Fruit fly (Drosophila melanogaster) whole organism, wandering third instar larva: Measurements from ENCODE around the gene Scox.
A peak's percentile ranks its signal among the peaks of the same experiment; 100 is the strongest.

Experiments used
- Abd-B ChIP-seq: fragments of >200 bp; optimal IDR thresholded peaks from 2 replicates; lab custom pipeline; 2017; ENCODE audit warnings: missing biosample characterization, missing genetic modification characterization
- CG32264 ChIP-seq: fragments of 200-800 bp; sonication (Bioruptor generic); optimal IDR thresholded peaks from 2 replicates; lab custom pipeline; 2016; ENCODE audit warnings: missing biosample characterization, missing genetic modification characterization
- CG9705 ChIP-seq: fragments of 200-800 bp; sonication (Bioruptor generic); optimal IDR thresholded peaks from 2 replicates; lab custom pipeline; 2018; ENCODE audit warnings: missing biosample characterization, mild to moderate bottlenecking, missing genetic modification characterization
- CrebA ChIP-seq: fragments of 200-800 bp; sonication (Bioruptor generic); optimal IDR thresholded peaks from 2 replicates; lab custom pipeline; 2016; ENCODE audit warnings: missing biosample characterization, mild to moderate bottlenecking, missing genetic modification characterization, borderline replicate concordance
- Dfd ChIP-seq: fragments of >200 bp; optimal IDR thresholded peaks from 2 replicates; lab custom pipeline; 2017; ENCODE audit warnings: missing biosample characterization, missing genetic modification characterization
- Dif ChIP-seq: fragments of 200-275, 200-300 bp; sonication (Bioruptor generic); optimal IDR thresholded peaks from 2 replicates; lab custom pipeline; 2018; ENCODE audit warnings: missing biosample characterization, missing genetic modification characterization; ENCODE audit not compliant: partially characterized antibody
- GATAd ChIP-seq: sonication (Bioruptor generic); optimal IDR thresholded peaks from 2 replicates; lab custom pipeline; 2016; ENCODE audit warnings: missing biosample characterization, missing genetic modification characterization
- HLH106 ChIP-seq: fragments of 200-800 bp; optimal IDR thresholded peaks from 3 replicates; lab custom pipeline; 2019; ENCODE audit warnings: missing biosample characterization, mild to moderate bottlenecking, missing genetic modification characterization, moderate library complexity
- Hnf4 ChIP-seq: fragments of 200-800 bp; sonication (Bioruptor generic); optimal IDR thresholded peaks from 2 replicates; lab custom pipeline; 2016; ENCODE audit warnings: missing biosample characterization, mild to moderate bottlenecking, missing genetic modification characterization
- Hr78 ChIP-seq: fragments of >200 bp; optimal IDR thresholded peaks from 2 replicates; lab custom pipeline; 2017; ENCODE audit warnings: missing biosample characterization, missing genetic modification characterization
- Hr83 ChIP-seq: fragments of 200-300 bp; sonication (Bioruptor generic); optimal IDR thresholded peaks from 2 replicates; lab custom pipeline; 2016; ENCODE audit warnings: missing biosample characterization, mild to moderate bottlenecking, missing genetic modification characterization, moderate library complexity; ENCODE audit not compliant: poor library complexity, severe bottlenecking
- Jra ChIP-seq: sonication (Bioruptor generic); optimal IDR thresholded peaks from 2 replicates; lab custom pipeline; 2016; ENCODE audit warnings: missing biosample characterization, missing genetic modification characterization
- Mio ChIP-seq: sonication (Bioruptor generic); optimal IDR thresholded peaks from 2 replicates; lab custom pipeline; 2016; ENCODE audit warnings: missing biosample characterization, missing genetic modification characterization
- Myc ChIP-seq: fragments of >200 bp; optimal IDR thresholded peaks from 2 replicates; lab custom pipeline; 2017
- N ChIP-seq: fragments of >200 bp; optimal IDR thresholded peaks from 2 replicates; lab custom pipeline; 2018; ENCODE audit warnings: missing biosample characterization, missing external identifiers, missing genetic modification characterization
- OdsH ChIP-seq: fragments of 200-800 bp; sonication (Bioruptor generic); optimal IDR thresholded peaks from 2 replicates; lab custom pipeline; 2016; ENCODE audit warnings: missing biosample characterization, mild to moderate bottlenecking, missing genetic modification characterization
- Rel ChIP-seq, 2 experiments: fragments of 200-800 bp; sonication (Bioruptor generic) in 1 of 2; optimal IDR thresholded peaks; 2 replicates in 1 of 2; 3 replicates in 1 of 2; lab custom pipeline; 2016 to 2019; ENCODE audit warnings: mild to moderate bottlenecking in 2 of 2, missing biosample characterization in 2 of 2, missing genetic modification characterization in 2 of 2, moderate library complexity in 1 of 2
- Sp1 ChIP-seq: fragments of 200-800 bp; sonication (Bioruptor generic); optimal IDR thresholded peaks from 3 replicates; lab custom pipeline; 2019; ENCODE audit warnings: missing biosample characterization, mild to moderate bottlenecking, missing genetic modification characterization, moderate library complexity
- Vsx2 ChIP-seq: fragments of 200-300, 225-300 bp; sonication (Bioruptor generic); optimal IDR thresholded peaks from 2 replicates; lab custom pipeline; 2018; ENCODE audit warnings: missing biosample characterization, missing genetic modification characterization; ENCODE audit not compliant: partially characterized antibody
- br ChIP-seq: fragments of 200-800 bp; sonication (Bioruptor generic); optimal IDR thresholded peaks from 2 replicates; lab custom pipeline; 2016; ENCODE audit warnings: missing biosample characterization, missing genetic modification characterization
- brk ChIP-seq: fragments of 200-800 bp; sonication (Bioruptor generic); optimal IDR thresholded peaks from 2 replicates; lab custom pipeline; 2016; ENCODE audit warnings: missing biosample characterization, mild to moderate bottlenecking, missing genetic modification characterization
- dl ChIP-seq, 2 experiments: fragments of 175-275, 200-275 bp in 1 of 2; fragments of 200-275 bp in 1 of 2; sonication (Bioruptor generic); optimal IDR thresholded peaks; lab custom pipeline; 2018; ENCODE audit warnings: mild to moderate bottlenecking in 2 of 2, missing biosample characterization in 2 of 2, missing genetic modification characterization in 2 of 2, moderate library complexity in 2 of 2; ENCODE audit not compliant: partially characterized antibody in 2 of 2, insufficient read depth in 1 of 2
- dmrt93B ChIP-seq: fragments of 200-800 bp; sonication (Bioruptor generic); optimal IDR thresholded peaks from 2 replicates; lab custom pipeline; 2018; ENCODE audit warnings: missing biosample characterization, mild to moderate bottlenecking, missing genetic modification characterization
- dsf ChIP-seq: sonication (Bioruptor generic); optimal IDR thresholded peaks from 2 replicates; lab custom pipeline; 2016; ENCODE audit warnings: missing biosample characterization, missing genetic modification characterization, borderline replicate concordance
- ey ChIP-seq: fragments of 200-800 bp; sonication (Bioruptor generic); optimal IDR thresholded peaks from 2 replicates; lab custom pipeline; 2016; ENCODE audit warnings: missing biosample characterization, missing genetic modification characterization
- foxo ChIP-seq, 2 experiments: fragments of 200-800 bp; sonication (Bioruptor generic); optimal IDR thresholded peaks; 2 replicates in 1 of 2; 3 replicates in 1 of 2; lab custom pipeline; 2016 to 2017; ENCODE audit warnings: missing biosample characterization in 2 of 2, missing genetic modification characterization in 2 of 2
- fru ChIP-seq: fragments of 200-800 bp; sonication (Bioruptor generic); optimal IDR thresholded peaks from 3 replicates; lab custom pipeline; 2016; ENCODE audit warnings: missing biosample characterization, mild to moderate bottlenecking, missing genetic modification characterization
- h ChIP-seq: fragments of 200-800 bp; sonication (Bioruptor generic); optimal IDR thresholded peaks from 3 replicates; lab custom pipeline; 2016; ENCODE audit warnings: missing biosample characterization, mild to moderate bottlenecking, missing genetic modification characterization
- jim ChIP-seq: fragments of 175-275, 200-325 bp; sonication (Bioruptor generic); optimal IDR thresholded peaks from 2 replicates; lab custom pipeline; 2016; ENCODE audit warnings: missing biosample characterization, mild to moderate bottlenecking, missing genetic modification characterization
- lola ChIP-seq: fragments of >200 bp; optimal IDR thresholded peaks from 2 replicates; lab custom pipeline; 2017; ENCODE audit warnings: missing biosample characterization, missing genetic modification characterization
- pan ChIP-seq: fragments of >200 bp; optimal IDR thresholded peaks from 2 replicates; lab custom pipeline; 2017
- psq ChIP-seq: fragments of 200-800 bp; sonication (Bioruptor generic); optimal IDR thresholded peaks from 3 replicates; lab custom pipeline; 2017; ENCODE audit warnings: missing biosample characterization, mild to moderate bottlenecking, missing genetic modification characterization, moderate library complexity
- rgr ChIP-seq: fragments of 200-800 bp; sonication (Bioruptor generic); optimal IDR thresholded peaks from 3 replicates; lab custom pipeline; 2016; ENCODE audit warnings: missing biosample characterization, mild to moderate bottlenecking, missing genetic modification characterization
- sage ChIP-seq: fragments of 200-800 bp; sonication (Bioruptor generic); optimal IDR thresholded peaks from 2 replicates; lab custom pipeline; 2016; ENCODE audit warnings: missing biosample characterization, mild to moderate bottlenecking, missing genetic modification characterization
- sv ChIP-seq: fragments of 200-800 bp; sonication (Bioruptor generic); optimal IDR thresholded peaks from 3 replicates; lab custom pipeline; 2016; ENCODE audit warnings: missing biosample characterization, missing genetic modification characterization
- tai ChIP-seq: sonication (Bioruptor generic); optimal IDR thresholded peaks from 2 replicates; lab custom pipeline; 2016; ENCODE audit warnings: missing biosample characterization, missing genetic modification characterization
- usp ChIP-seq: fragments of >200 bp; optimal IDR thresholded peaks from 2 replicates; lab custom pipeline; 2017; ENCODE audit warnings: missing biosample characterization, missing genetic modification characterization
- woc ChIP-seq: sonication (Bioruptor generic); optimal IDR thresholded peaks from 2 replicates; lab custom pipeline; 2016; ENCODE audit warnings: missing biosample characterization, mild to moderate bottlenecking, missing genetic modification characterization

Gene Scox

dm6 chr2L:5006323-5006722, 37.6 kb upstream of the Scox start:
- TF ChIP-seq lola (no peak), Vsx2 (GFP tag; lab: Kevin White, UChicago) (no peak), fru (GFP tag; lab: Kevin White, UChicago) (no peak), ey (GFP tag; lab: Kevin White, UChicago) (no peak), Rel (GFP tag; optimal IDR thresholded peaks at IDR 0.05; lab: Kevin White, UChicago) (no peak), Rel (tag; optimal IDR thresholded peaks at IDR 0.05; lab: Kevin White, UChicago) (no peak), HLH106 (no peak), woc (GFP tag; lab: Kevin White, UChicago) (no peak), Sp1 (GFP tag; lab: Kevin White, UChicago) (no peak), usp (GFP tag; lab: Kevin White, UChicago) (no peak), CrebA (no peak), GATAd (no peak), h (GFP tag; lab: Kevin White, UChicago) (no peak), foxo (GFP tag; optimal IDR thresholded peaks at IDR 0.05; lab: Kevin White, UChicago) (no peak), Hnf4 (GFP tag; lab: Kevin White, UChicago) (no peak), OdsH (GFP tag; lab: Kevin White, UChicago) (no peak), Jra (GFP tag; lab: Kevin White, UChicago) (no peak)
- TF ChIP-seq, all 38 proteins: peak for 0

DNA sequence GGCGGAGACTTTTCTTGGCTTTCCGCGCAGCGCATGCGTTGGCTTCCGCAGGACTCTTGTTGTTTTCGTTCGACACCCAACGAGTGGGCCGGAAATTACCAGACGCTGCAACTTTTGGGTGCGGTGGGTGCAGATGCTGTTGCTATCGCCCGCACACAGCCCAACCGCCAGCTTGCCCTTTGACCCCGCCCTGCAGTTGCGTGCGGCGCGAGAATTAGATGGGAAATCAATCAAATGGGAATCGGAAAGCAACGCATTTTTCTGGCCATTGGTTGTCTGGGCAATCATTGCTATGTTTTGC, 36.7 kb upstream of the Scox start:
- TF ChIP-seq Dif (peak; percentile 21), foxo (GFP tag; optimal IDR thresholded peaks at IDR 0.05; lab: Kevin White, UChicago) (no peak)

DNA sequence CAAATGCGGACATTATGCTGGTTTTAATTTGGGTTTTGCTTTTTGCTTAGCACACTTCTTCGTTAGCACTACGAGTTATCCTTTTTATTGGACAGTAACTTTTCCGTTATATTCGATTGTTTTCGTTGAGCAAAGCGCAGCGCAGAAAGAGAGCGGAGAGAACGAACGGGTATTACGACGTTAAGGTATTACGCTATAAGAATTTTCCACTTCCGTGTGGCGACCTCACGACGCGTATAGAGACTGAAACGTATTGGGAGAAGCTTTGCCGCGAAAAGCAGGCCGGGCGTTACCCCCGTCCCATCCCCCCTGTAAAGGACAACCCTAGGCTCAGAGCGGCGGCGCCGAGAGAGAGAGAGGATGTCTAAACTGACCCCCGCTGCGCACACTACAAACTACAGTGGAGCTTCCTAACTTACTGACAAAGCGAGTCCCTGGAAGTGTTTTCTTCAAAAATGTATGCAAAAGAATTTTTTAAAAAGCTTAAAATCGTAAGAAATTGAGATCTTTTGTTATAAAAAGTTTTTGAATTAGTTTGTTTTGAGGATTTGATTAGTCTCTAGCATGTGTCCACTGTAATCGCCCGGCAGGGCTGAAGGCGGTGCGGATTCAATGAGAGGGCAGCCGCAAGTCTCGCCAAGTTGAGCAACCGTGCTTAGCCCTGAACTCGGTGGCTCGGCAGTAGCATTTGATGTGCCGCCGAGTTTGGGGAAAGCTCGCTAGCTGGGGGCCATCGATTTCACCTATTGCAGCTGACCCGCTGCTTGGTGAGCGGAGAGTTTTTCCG, 36.1 kb upstream of the Scox start:
- no peak for TF ChIP-seq Abd-B (GFP tag; lab: Kevin White, UChicago)
- TF ChIP-seq Vsx2 (GFP tag; lab: Kevin White, UChicago) = no peak
- TF ChIP-seq brk = peak; percentile 77
- TF ChIP-seq Sp1 (GFP tag; lab: Kevin White, UChicago) = peak; percentile 86
- no peak for TF ChIP-seq tai (GFP tag; lab: Kevin White, UChicago)
- no peak for TF ChIP-seq dl (GFP tag; optimal IDR thresholded peaks at IDR 0.05; lab: Kevin White, UChicago; ENCODE audit: insufficient read depth in 1 of 2, partially characterized antibody in 2 of 2)
- peak; percentile 83 for TF ChIP-seq CG32264 (GFP tag; lab: Kevin White, UChicago)
- TF ChIP-seq jim (GFP tag; lab: Kevin White, UChicago) = no peak
- TF ChIP-seq rgr (GFP tag; lab: Kevin White, UChicago) = peak; percentile 92
- no peak for TF ChIP-seq Myc (lab: Kevin White, UChicago)
- peak; percentile 64 for TF ChIP-seq CG9705
- no peak for TF ChIP-seq lola
- TF ChIP-seq dsf (GFP tag; lab: Kevin White, UChicago) = no peak
- peak; percentile 91 for TF ChIP-seq OdsH (GFP tag; lab: Kevin White, UChicago)
- peak; percentile 93 for TF ChIP-seq br (GFP tag; lab: Kevin White, UChicago)
- peak; percentile 75 for TF ChIP-seq Jra (GFP tag; lab: Kevin White, UChicago)
- TF ChIP-seq usp (GFP tag; lab: Kevin White, UChicago) = no peak
- peak; percentile 58 for TF ChIP-seq Mio (GFP tag; lab: Kevin White, UChicago)
- peak; percentile 83 for TF ChIP-seq psq (GFP tag; lab: Kevin White, UChicago)
- peak; percentile 92 for TF ChIP-seq sv (GFP tag; lab: Kevin White, UChicago)
- TF ChIP-seq Hr78 = no peak
- TF ChIP-seq pan (lab: Kevin White, UChicago) = no peak
- TF ChIP-seq Dfd (GFP tag; lab: Kevin White, UChicago) = no peak
- TF ChIP-seq woc (GFP tag; lab: Kevin White, UChicago) = peak; percentile 87
- TF ChIP-seq Dif = no peak
- TF ChIP-seq Rel (GFP tag; optimal IDR thresholded peaks at IDR 0.05; lab: Kevin White, UChicago) = peak; percentile 57
- peak; percentile 61 for TF ChIP-seq Rel (tag; optimal IDR thresholded peaks at IDR 0.05; lab: Kevin White, UChicago)
- TF ChIP-seq Hnf4 (GFP tag; lab: Kevin White, UChicago) = peak; percentile 92
- TF ChIP-seq N (GFP tag; lab: Kevin White, UChicago) = no peak
- TF ChIP-seq ey (GFP tag; lab: Kevin White, UChicago) = peak; percentile 93
- TF ChIP-seq dmrt93B = peak; percentile 72
- TF ChIP-seq foxo (GFP tag; optimal IDR thresholded peaks at IDR 0.05; lab: Kevin White, UChicago) = peak; percentile 59 to 95
- TF ChIP-seq sage (GFP tag; lab: Kevin White, UChicago) = peak; percentile 53
- peak; percentile 93 for TF ChIP-seq h (GFP tag; lab: Kevin White, UChicago)
- no peak for TF ChIP-seq CrebA
- peak; percentile 92 for TF ChIP-seq fru (GFP tag; lab: Kevin White, UChicago)
- peak; percentile 89 for TF ChIP-seq HLH106
- no peak for TF ChIP-seq Hr83
- peak; percentile 5 for TF ChIP-seq GATAd
